Worm (Caenorhabditis elegans) whole organism, L2 larva: ENCODE results near the gene dnj-15.

Experiments used
- C34F6.9 ChIP-seq: fragments of 150-350 bp; optimal IDR thresholded peaks from 2 replicates; lab custom pipeline; 2014; ENCODE audit warnings: missing biosample characterization, missing genetic modification characterization
- F13H6.1 ChIP-seq: sonication (generic microtip); optimal IDR thresholded peaks from 2 replicates; lab custom pipeline; 2016; ENCODE audit warnings: missing genetic modification characterization, missing compliant biosample characterization
- R02D3.7 ChIP-seq: fragments of 150-350 bp; optimal IDR thresholded peaks from 2 replicates; lab custom pipeline; 2014; ENCODE audit warnings: missing biosample characterization, missing genetic modification characterization
- Y55F3AM.14 ChIP-seq: fragments of 200-800 bp; sonication (Bioruptor generic); optimal IDR thresholded peaks from 2 replicates; lab custom pipeline; 2018; ENCODE audit warnings: mild to moderate bottlenecking, missing genetic modification characterization, missing compliant biosample characterization
- ZK546.5 ChIP-seq: sonication (generic microtip); optimal IDR thresholded peaks from 2 replicates; lab custom pipeline; 2017; ENCODE audit warnings: missing biosample characterization, missing genetic modification characterization
- alr-1 ChIP-seq: fragments of 150-350 bp; optimal IDR thresholded peaks from 2 replicates; lab custom pipeline; 2014; ENCODE audit warnings: missing biosample characterization, missing genetic modification characterization
- aly-2 ChIP-seq: fragments of 150-350 bp; optimal IDR thresholded peaks from 2 replicates; lab custom pipeline; 2014; ENCODE audit warnings: missing biosample characterization, missing genetic modification characterization
- blmp-1 ChIP-seq: sonication (generic microtip); optimal IDR thresholded peaks from 2 replicates; lab custom pipeline; 2017; ENCODE audit warnings: missing genetic modification characterization, mild to moderate bottlenecking, missing compliant biosample characterization, antibody characterized with exemption, moderate library complexity; ENCODE audit not compliant: insufficient read depth
- ceh-16 ChIP-seq: fragments of 150-350 bp; optimal IDR thresholded peaks from 2 replicates; lab custom pipeline; 2014; ENCODE audit warnings: missing biosample characterization, missing genetic modification characterization
- ceh-82 ChIP-seq: fragments of 150-350 bp; optimal IDR thresholded peaks from 2 replicates; lab custom pipeline; 2014; ENCODE audit warnings: missing biosample characterization, missing genetic modification characterization
- crh-2 ChIP-seq: sonication (generic microtip); optimal IDR thresholded peaks from 2 replicates; lab custom pipeline; 2017; ENCODE audit warnings: missing biosample characterization, missing genetic modification characterization
- dmd-4 ChIP-seq: sonication (generic microtip); optimal IDR thresholded peaks from 2 replicates; lab custom pipeline; 2017; ENCODE audit warnings: missing biosample characterization, missing genetic modification characterization
- egl-27 ChIP-seq: sonication (generic microtip); optimal IDR thresholded peaks from 3 replicates; lab custom pipeline; 2017; ENCODE audit warnings: missing biosample characterization, missing genetic modification reagents, missing genetic modification characterization
- elt-3 ChIP-seq: sonication (generic microtip); optimal IDR thresholded peaks from 2 replicates; lab custom pipeline; 2017; ENCODE audit warnings: missing biosample characterization, missing genetic modification characterization
- fos-1 ChIP-seq: fragments of 150-350 bp; optimal IDR thresholded peaks from 2 replicates; lab custom pipeline; 2014; ENCODE audit warnings: missing biosample characterization, missing genetic modification characterization
- gmeb-1 ChIP-seq: fragments of 150-350 bp; optimal IDR thresholded peaks from 2 replicates; lab custom pipeline; 2014; ENCODE audit warnings: missing biosample characterization, missing genetic modification characterization
- lin-11 ChIP-seq: fragments of 150-350 bp; sonication (generic microtip); optimal IDR thresholded peaks from 2 replicates; lab custom pipeline; 2014; ENCODE audit warnings: missing biosample characterization, missing genetic modification characterization, inconsistent platforms, mixed read lengths
- lsy-2 ChIP-seq, 2 experiments: fragments of 150-350 bp in 1 of 2; sonication (generic microtip) in 1 of 2; optimal IDR thresholded peaks; 2 replicates each; lab custom pipeline; 2014 to 2017; ENCODE audit warnings: missing biosample characterization in 2 of 2, missing genetic modification characterization in 2 of 2
- mab-5 ChIP-seq: fragments of 150-350 bp; optimal IDR thresholded peaks from 2 replicates; lab custom pipeline; 2014; ENCODE audit warnings: missing biosample characterization, missing genetic modification characterization
- nhr-11 ChIP-seq: fragments of 150-350 bp; optimal IDR thresholded peaks from 2 replicates; lab custom pipeline; 2014; ENCODE audit warnings: missing biosample characterization, missing genetic modification characterization
- nhr-129 ChIP-seq: fragments of 150-350 bp; optimal IDR thresholded peaks from 2 replicates; lab custom pipeline; 2014; ENCODE audit warnings: missing biosample characterization, missing genetic modification characterization
- nhr-21 ChIP-seq: fragments of 150-350 bp; optimal IDR thresholded peaks from 2 replicates; lab custom pipeline; 2014; ENCODE audit warnings: missing biosample characterization, missing genetic modification characterization
- nhr-23 ChIP-seq: fragments of 150-350 bp; optimal IDR thresholded peaks from 2 replicates; lab custom pipeline; 2014; ENCODE audit warnings: missing biosample characterization, missing genetic modification reagents, missing genetic modification characterization
- nhr-6 ChIP-seq: fragments of 150-350 bp; optimal IDR thresholded peaks from 2 replicates; lab custom pipeline; 2014; ENCODE audit warnings: missing biosample characterization, missing genetic modification characterization
- nhr-77 ChIP-seq: fragments of 150-350 bp; optimal IDR thresholded peaks from 2 replicates; lab custom pipeline; 2014; ENCODE audit warnings: missing biosample characterization, missing genetic modification characterization
- peb-1 ChIP-seq: fragments of 150-350 bp; optimal IDR thresholded peaks from 2 replicates; lab custom pipeline; 2014; ENCODE audit warnings: missing biosample characterization, missing genetic modification characterization
- skn-1 ChIP-seq: sonication (generic microtip); optimal IDR thresholded peaks from 2 replicates; lab custom pipeline; 2017; ENCODE audit warnings: missing biosample characterization, missing genetic modification characterization
- sma-3 ChIP-seq: sonication (generic microtip); optimal IDR thresholded peaks from 2 replicates; lab custom pipeline; 2016; ENCODE audit warnings: missing genetic modification reagents, missing genetic modification characterization, missing compliant biosample characterization
- sma-9 ChIP-seq, 2 experiments: fragments of 150-350 bp in 1 of 2; sonication (generic microtip) in 1 of 2; optimal IDR thresholded peaks; 2 replicates each; lab custom pipeline; 2014 to 2016; ENCODE audit warnings: missing genetic modification characterization in 2 of 2, mild to moderate bottlenecking in 1 of 2, missing biosample characterization in 1 of 2, missing compliant biosample characterization in 1 of 2, missing genetic modification reagents in 1 of 2, moderate library complexity in 1 of 2
- snpc-4 ChIP-seq: fragments of 150-350 bp; optimal IDR thresholded peaks from 2 replicates; lab custom pipeline; 2014; ENCODE audit warnings: missing biosample characterization, missing genetic modification characterization
- unc-55 ChIP-seq: fragments of 150-350 bp; sonication (generic microtip); optimal IDR thresholded peaks from 3 replicates; lab custom pipeline; 2014; ENCODE audit warnings: missing biosample characterization, missing genetic modification reagents, missing genetic modification characterization
- unc-62 ChIP-seq: fragments of 150-350 bp; optimal IDR thresholded peaks from 2 replicates; lab custom pipeline; 2014; ENCODE audit warnings: missing biosample characterization, missing genetic modification reagents, missing genetic modification characterization
- zag-1 ChIP-seq: fragments of 150-350 bp; optimal IDR thresholded peaks from 2 replicates; lab custom pipeline; 2014; ENCODE audit warnings: missing biosample characterization, missing genetic modification characterization
- ztf-1 ChIP-seq: fragments of 200-800 bp; sonication (Bioruptor generic); conservative IDR thresholded peaks from 2 replicates; pipeline ENCODE4 v1.3.6; 2022; ENCODE audit warnings: missing genetic modification characterization, missing compliant biosample characterization

The dnj-15 gene

DNA sequence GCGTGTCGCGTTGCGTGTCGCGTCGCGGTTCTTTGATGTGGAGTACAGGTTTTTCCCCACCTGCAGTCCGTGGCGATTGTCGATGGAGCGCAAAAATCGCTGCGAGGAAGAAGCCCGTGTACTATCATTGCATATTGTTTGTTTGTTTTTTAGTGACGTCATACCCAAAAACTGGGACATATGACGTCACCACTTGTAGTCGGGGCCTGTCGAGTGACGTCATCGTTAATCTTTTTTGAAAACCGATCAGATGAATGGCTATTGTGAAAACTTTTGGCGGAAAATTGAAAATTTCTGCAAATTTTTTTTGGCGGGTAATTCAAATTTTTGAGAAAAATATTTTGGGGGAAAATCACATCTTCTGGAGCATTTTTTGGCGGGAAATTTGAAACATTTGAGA is 8.9 kb upstream of the dnj-15 start:
- TF ChIP-seq nhr-77 (tag; lab: Kevin White, UChicago) (no peak), gmeb-1 (no peak), fos-1 (tag; lab: Kevin White, UChicago) (no peak), Y55F3AM.14 (GFP tag; lab: Kevin White, UChicago) (no peak), elt-3 (no peak), aly-2 (tag; lab: Kevin White, UChicago) (no peak), snpc-4 (tag; lab: Kevin White, UChicago) (no peak), sma-3 (GFP tag; lab: Kevin White, UChicago) (no peak), nhr-21 (no peak), dmd-4 (tag; lab: Kevin White, UChicago) (no peak), crh-2 (tag; lab: Kevin White, UChicago) (no peak)

DNA sequence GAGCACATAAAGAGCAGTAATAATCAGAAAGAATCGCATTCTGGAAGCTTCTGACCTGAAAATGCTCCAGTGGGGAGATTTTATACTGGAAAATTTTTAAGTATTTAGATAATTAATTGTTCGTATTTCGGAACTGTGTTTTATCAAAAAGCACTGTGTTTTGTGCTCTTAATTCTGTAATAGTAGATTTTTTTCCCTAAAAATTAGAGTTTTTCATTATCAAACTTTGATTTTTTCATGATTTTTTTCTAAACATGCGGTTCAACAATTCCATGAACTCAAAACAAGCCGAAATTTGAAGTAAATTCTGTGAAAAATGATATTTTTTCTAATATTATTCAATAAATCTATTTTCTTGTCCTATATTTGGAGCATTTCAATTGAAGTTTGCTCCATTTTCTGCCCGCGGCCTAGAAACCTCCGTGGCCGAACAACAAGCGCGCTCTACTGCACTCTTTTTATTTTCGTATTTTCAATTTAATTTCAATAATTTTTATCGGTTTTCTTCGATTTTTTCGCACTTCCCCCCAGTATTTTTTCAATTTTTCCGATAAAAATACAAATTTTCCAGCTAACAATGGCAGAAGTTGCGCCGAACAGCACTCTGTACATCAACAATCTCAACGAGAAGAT is 4.5 kb upstream of the dnj-15 start, which contains the start of the genes K08D10.13 and rnp-2:
Gene K08D10.13 (minus strand): TSS at position 51 of the 633 bp plus-strand sequence.
Gene rnp-2 (plus strand): TSS at position 546 of the 633 bp plus-strand sequence.
- no peak for TF ChIP-seq nhr-129
- TF ChIP-seq lsy-2 (tag; optimal IDR thresholded peaks at IDR 0.05; lab: Kevin White, UChicago): peak; percentile 22 to 79
- TF ChIP-seq nhr-77 (tag; lab: Kevin White, UChicago): no peak
- TF ChIP-seq unc-55: peak; percentile 52
- TF ChIP-seq gmeb-1: peak; percentile 60
- peak; percentile 60 for TF ChIP-seq C34F6.9 (tag; lab: Kevin White, UChicago)
- TF ChIP-seq F13H6.1 (tag; lab: Kevin White, UChicago): peak; percentile 40
- peak; percentile 46 for TF ChIP-seq sma-3 (GFP tag; lab: Kevin White, UChicago)
- TF ChIP-seq, all 48 proteins: peak for 6

DNA sequence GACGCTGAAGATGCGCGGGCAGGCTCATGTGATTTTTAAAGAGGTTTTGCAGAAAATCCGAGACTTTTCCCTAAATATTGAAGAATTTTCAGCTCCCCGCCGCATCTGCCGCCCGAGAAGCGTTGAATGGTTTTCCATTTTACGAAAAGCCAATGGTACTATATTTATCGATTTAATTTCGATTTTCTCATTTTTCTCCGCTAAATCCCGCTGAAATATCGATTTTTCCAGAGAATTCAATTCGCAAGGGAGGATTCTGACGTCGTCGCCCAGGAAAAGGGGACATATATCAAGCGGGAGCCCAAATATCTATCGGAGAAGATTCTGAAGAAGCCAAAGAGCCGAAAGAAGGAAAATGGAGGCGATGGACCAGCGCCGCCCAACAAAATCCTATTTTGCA is 3.9 kb upstream of the dnj-15 start:
- TF ChIP-seq sma-3 (GFP tag; lab: Kevin White, UChicago) (no peak), zag-1 (tag; lab: Kevin White, UChicago) (no peak), egl-27 (tag; lab: Kevin White, UChicago) (no peak)

ce11 chrIV:4173789-4174188 is 2.4 kb upstream of the dnj-15 start, which contains the start of gene rnp-3:
rnp-3 (plus strand) TSS chrIV:4174089.
- TF ChIP-seq sma-9 (GFP tag; optimal IDR thresholded peaks at IDR 0.05; lab: Kevin White, UChicago): no peak
- TF ChIP-seq sma-9 (tag; optimal IDR thresholded peaks at IDR 0.05; lab: Kevin White, UChicago): no peak
- TF ChIP-seq mab-5 (tag; lab: Kevin White, UChicago): no peak
- no peak for TF ChIP-seq gmeb-1
- TF ChIP-seq unc-62 (GFP tag; lab: Kevin White, UChicago): no peak
- TF ChIP-seq ceh-16 (tag; lab: Kevin White, UChicago): no peak
- TF ChIP-seq fos-1 (tag; lab: Kevin White, UChicago): no peak
- no peak for TF ChIP-seq unc-55
- no peak for TF ChIP-seq ceh-82 (tag; lab: Kevin White, UChicago)

DNA sequence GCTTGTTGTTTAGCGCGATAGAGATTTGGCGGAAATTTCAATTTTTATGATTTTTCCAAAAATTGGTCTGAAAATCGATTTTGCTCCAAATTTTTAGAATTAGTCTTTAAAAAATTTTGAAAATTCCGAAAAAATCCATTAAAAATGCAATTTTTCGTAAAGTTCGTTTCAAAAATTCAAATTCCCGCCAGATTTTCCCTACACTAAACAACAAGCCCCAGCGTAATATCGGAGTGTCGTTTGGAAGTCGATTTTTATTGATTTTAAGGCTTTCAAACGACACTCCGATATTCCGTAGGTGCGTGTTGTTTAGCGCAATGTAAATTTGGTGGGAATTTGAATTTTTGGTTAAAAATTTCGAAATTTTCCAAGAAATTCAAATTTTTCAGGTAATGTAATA is 471 bp downstream of the dnj-15 start:
- no peak for TF ChIP-seq skn-1 (tag; lab: Kevin White, UChicago)
- no peak for TF ChIP-seq nhr-21
- no peak for TF ChIP-seq nhr-6 (tag; lab: Kevin White, UChicago)
- no peak for TF ChIP-seq nhr-23
- no peak for TF ChIP-seq blmp-1 (tag; lab: Kevin White, UChicago)

DNA sequence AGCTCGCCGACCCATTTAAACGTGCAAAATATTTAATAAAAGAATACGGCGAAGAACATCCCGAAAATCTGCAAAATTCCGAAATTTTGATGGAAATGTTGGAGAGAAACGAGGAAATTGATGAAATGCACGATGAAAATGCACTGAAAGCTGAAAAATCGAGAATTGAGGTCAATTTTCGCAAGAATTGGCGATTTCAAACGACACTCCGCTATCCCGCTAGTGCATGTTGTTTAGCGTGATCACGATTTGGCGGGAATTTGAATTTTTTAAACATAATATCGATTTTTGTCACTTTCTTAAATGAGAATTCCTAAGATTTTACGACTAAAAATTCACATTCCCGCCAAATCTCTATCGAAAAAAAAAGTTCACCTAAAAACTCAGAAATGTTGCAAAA is 1.4 kb downstream of the dnj-15 start:
- TF ChIP-seq gmeb-1 (no peak), nhr-77 (tag; lab: Kevin White, UChicago) (no peak), peb-1 (tag; lab: Kevin White, UChicago) (no peak), lin-11 (tag; lab: Kevin White, UChicago) (no peak), R02D3.7 (tag; lab: Kevin White, UChicago) (no peak), nhr-11 (tag; lab: Kevin White, UChicago) (no peak), ZK546.5 (no peak), lsy-2 (tag; optimal IDR thresholded peaks at IDR 0.05; lab: Kevin White, UChicago) (no peak), skn-1 (tag; lab: Kevin White, UChicago) (no peak), unc-62 (GFP tag; lab: Kevin White, UChicago) (no peak), ztf-1 (GFP tag; lab: Robert Waterston, UW) (no peak), egl-27 (tag; lab: Kevin White, UChicago) (no peak), sma-3 (GFP tag; lab: Kevin White, UChicago) (no peak), dmd-4 (tag; lab: Kevin White, UChicago) (no peak), alr-1 (tag; lab: Kevin White, UChicago) (no peak), Y55F3AM.14 (GFP tag; lab: Kevin White, UChicago) (no peak)
